Fruit fly (Drosophila melanogaster): ENCODE data around the gene Cpr64Aa.

The Cpr64Aa gene

DNA sequence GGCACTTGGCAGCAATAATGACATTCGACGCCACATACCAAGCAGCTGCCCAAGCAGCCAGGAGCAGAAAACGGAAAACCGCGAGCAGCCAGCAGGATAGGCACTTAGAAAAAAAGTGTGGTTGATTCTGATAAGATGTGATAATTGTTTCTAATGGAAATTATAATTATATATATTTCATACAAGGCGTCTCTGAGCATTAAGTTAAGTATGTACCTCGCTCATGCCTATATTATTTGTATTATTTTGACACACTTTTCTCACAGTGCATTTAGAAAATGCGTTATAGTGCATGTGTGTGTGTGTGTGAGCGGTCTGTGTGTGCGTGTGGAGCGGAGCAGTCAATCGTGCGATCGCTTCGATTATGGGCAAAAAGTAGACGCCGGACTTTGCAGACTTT, 50.6 kb downstream of the Cpr64Aa start:
- TF ChIP-seq fd96Cb (tag; optimal IDR thresholded peaks at IDR 0.05) (peak; percentile 19), Elba2 (GFP tag; optimal IDR thresholded peaks at IDR 0.05) (peak; percentile 42), CG4404 (GFP tag; IDR thresholded peaks at IDR 0.05) (peak; percentile 76), Blimp-1 (GFP tag; optimal IDR thresholded peaks at IDR 0.05) (peak; percentile 15), CG16815 (GFP tag; optimal IDR thresholded peaks at IDR 0.05) (peak; percentile 1), chif (GFP tag; optimal IDR thresholded peaks at IDR 0.05) (peak in 1 of 2 experiments; percentile 23), wek (GFP tag; optimal IDR thresholded peaks at IDR 0.05) (no peak), CG2202 (tag; optimal IDR thresholded peaks at IDR 0.05) (peak; percentile 12), CG10267 (tag; optimal IDR thresholded peaks at IDR 0.05) (peak; percentile 28), Chrac-16 (GFP tag; optimal IDR thresholded peaks at IDR 0.05) (peak; percentile 45), Gsc (GFP tag; IDR thresholded peaks at IDR 0.05) (no peak), CG11723 (GFP tag; optimal IDR thresholded peaks at IDR 0.05) (no peak), ase (GFP tag; IDR thresholded peaks at IDR 0.05) (no peak), CG15514 (GFP tag; optimal IDR thresholded peaks at IDR 0.05) (no peak), CG6254 (GFP tag; optimal IDR thresholded peaks at IDR 0.05) (peak; percentile 0), sens (GFP tag) (peak; percentile 2), prd (optimal IDR thresholded peaks at IDR 0.05) (no peak), prd (GFP tag; IDR thresholded peaks at IDR 0.05) (peak; percentile 87), CG8924 (tag; optimal IDR thresholded peaks at IDR 0.05) (peak; percentile 15), CG2712 (tag; optimal IDR thresholded peaks at IDR 0.05) (peak; percentile 72), dmrt11E (tag; optimal IDR thresholded peaks at IDR 0.05) (peak; percentile 69), ara (GFP tag; IDR thresholded peaks at IDR 0.05) (peak; percentile 66; the same call in 1 of the 2 replicates), tin (GFP tag; optimal IDR thresholded peaks at IDR 0.05) (peak; percentile 5), CG10366 (GFP tag; IDR thresholded peaks at IDR 0.05) (0 out of 2 replicates have a peak, but pooled peaks have one; percentile 12), trem (tag; optimal IDR thresholded peaks at IDR 0.05) (peak; percentile 37), CG9932 (GFP tag; IDR thresholded peaks at IDR 0.05) (no peak), CG32772 (GFP tag; IDR thresholded peaks at IDR 0.05) (0 out of 2 replicates have a peak, but pooled peaks have one; percentile 22), CG12391 (tag; optimal IDR thresholded peaks at IDR 0.05) (peak; percentile 34), ac (GFP tag; optimal IDR thresholded peaks at IDR 0.05) (peak; percentile 39), bsh (GFP tag; optimal IDR thresholded peaks at IDR 0.05) (peak; percentile 23 to 47), row (GFP tag; IDR thresholded peaks at IDR 0.05) (peak; percentile 45; the same call in 2 of the 3 replicates), pfk (GFP tag; optimal IDR thresholded peaks at IDR 0.05) (no peak), Atf3 (GFP tag; optimal IDR thresholded peaks at IDR 0.05) (no peak), bowl (GFP tag; IDR thresholded peaks at IDR 0.05) (no peak), CG15479 (GFP tag; optimal IDR thresholded peaks at IDR 0.05) (peak; percentile 5), Xrp1 (GFP tag; IDR thresholded peaks at IDR 0.05) (peak; percentile 76), phol (tag; optimal IDR thresholded peaks at IDR 0.05) (peak; percentile 44), B-H2 (GFP tag; optimal IDR thresholded peaks at IDR 0.05) (no peak), zfh1 (GFP tag; IDR thresholded peaks at IDR 0.05) (peak; percentile 70), CG7271 (tag; optimal IDR thresholded peaks at IDR 0.05) (peak; percentile 59), CG14710 (tag; optimal IDR thresholded peaks at IDR 0.05) (peak; percentile 39), CG11695 (GFP tag; IDR thresholded peaks at IDR 0.05) (0 out of 3 replicates have a peak, but pooled peaks have one; percentile 14), CG6654 (GFP tag; optimal IDR thresholded peaks at IDR 0.05) (no peak), CG10959 (GFP tag; IDR thresholded peaks at IDR 0.05) (peak; percentile 55; the same call in 1 of the 2 replicates), sc (optimal IDR thresholded peaks at IDR 0.05) (no peak), sc (GFP tag; optimal IDR thresholded peaks at IDR 0.05) (peak; percentile 14), ci (GFP tag; IDR thresholded peaks at IDR 0.05) (0 out of 3 replicates have a peak, but pooled peaks have one; percentile 25), nmo (GFP tag; optimal IDR thresholded peaks at IDR 0.05) (peak; percentile 38), E2f1 (GFP tag; IDR thresholded peaks at IDR 0.05) (peak; percentile 17; the same call in 1 of the 2 replicates), CG18262 (tag; optimal IDR thresholded peaks at IDR 0.05) (peak; percentile 56), CG4820 (GFP tag; optimal IDR thresholded peaks at IDR 0.05) (peak; percentile 7)

Measured in whole organism, embryonic.